Fruit fly (Drosophila melanogaster) whole organism, pupa: Measurements from ENCODE around the gene Cbl.

Experiments
- CG10348 ChIP-seq: fragments of 200-800 bp; sonication (Bioruptor generic); IDR thresholded peaks from 2 replicates; pipeline ENCODE4 v1.3.6; 2022; ENCODE audit warnings: missing biosample characterization, missing genetic modification characterization
- CG12605 ChIP-seq: fragments of 200-800 bp; sonication (Bioruptor generic); IDR thresholded peaks from 2 replicates; pipeline ENCODE4 v1.3.6; 2022; ENCODE audit warnings: missing biosample characterization, missing genetic modification characterization
- CG13204 ChIP-seq: fragments of 200-800 bp; sonication (Bioruptor generic); optimal IDR thresholded peaks from 2 replicates; lab custom pipeline; 2018; ENCODE audit warnings: missing biosample characterization, mild to moderate bottlenecking, missing genetic modification characterization, moderate library complexity
- CG14655 ChIP-seq: fragments of 200-800 bp; sonication (Bioruptor generic); optimal IDR thresholded peaks from 3 replicates; lab custom pipeline; 2017; ENCODE audit warnings: mild to moderate bottlenecking, missing biosample characterization, missing genetic modification reagents, missing genetic modification characterization
- CG15710 ChIP-seq: fragments of 200-800 bp; sonication (Bioruptor generic); optimal IDR thresholded peaks from 2 replicates; lab custom pipeline; 2018; ENCODE audit warnings: missing biosample characterization, mild to moderate bottlenecking, missing genetic modification characterization, moderate library complexity
- CG17806 ChIP-seq: fragments of 200-800 bp; sonication (Bioruptor generic); optimal IDR thresholded peaks from 2 replicates; lab custom pipeline; 2018; ENCODE audit warnings: missing biosample characterization, mild to moderate bottlenecking, missing genetic modification characterization, moderate library complexity
- CG32121 ChIP-seq: fragments of 200-800 bp; sonication (Bioruptor generic); IDR thresholded peaks from 2 replicates; pipeline ENCODE4 v1.3.6; 2022; ENCODE audit warnings: missing biosample characterization, missing genetic modification characterization
- CG34367 ChIP-seq: fragments of 200-800 bp; sonication (Bioruptor generic); optimal IDR thresholded peaks from 2 replicates; lab custom pipeline; 2018; ENCODE audit warnings: missing biosample characterization, mild to moderate bottlenecking, missing genetic modification characterization
- CG4496 ChIP-seq: fragments of 200-800 bp; sonication (Bioruptor generic); IDR thresholded peaks from 3 replicates; pipeline ENCODE4 v1.3.6; 2022; ENCODE audit warnings: missing biosample characterization, missing genetic modification characterization
- CG8159 ChIP-seq: fragments of 200-800 bp; sonication (Bioruptor generic); optimal IDR thresholded peaks from 3 replicates; lab custom pipeline; 2018; ENCODE audit warnings: missing biosample characterization, mild to moderate bottlenecking, missing genetic modification characterization, moderate library complexity
- CG8301 ChIP-seq: fragments of 200-800 bp; sonication (Bioruptor generic); optimal IDR thresholded peaks from 2 replicates; lab custom pipeline; 2018; ENCODE audit warnings: missing biosample characterization, mild to moderate bottlenecking, missing genetic modification characterization
- CG9948 ChIP-seq: fragments of 200-800 bp; sonication (Bioruptor generic); optimal IDR thresholded peaks from 2 replicates; lab custom pipeline; 2018; ENCODE audit warnings: missing biosample characterization, mild to moderate bottlenecking, missing genetic modification characterization, moderate library complexity
- D1 ChIP-seq: fragments of 200-800 bp; sonication (Bioruptor generic); optimal IDR thresholded peaks from 2 replicates; lab custom pipeline; 2018; ENCODE audit warnings: missing biosample characterization, mild to moderate bottlenecking, missing genetic modification characterization, moderate library complexity
- EcR ChIP-seq: fragments of 200-800 bp; sonication (Bioruptor generic); optimal IDR thresholded peaks from 3 replicates; lab custom pipeline; 2019; ENCODE audit warnings: missing biosample characterization, missing genetic modification characterization, mild to moderate bottlenecking, moderate library complexity, missing genetic modification reagents
- Ets98B ChIP-seq: fragments of 200-800 bp; sonication (Bioruptor generic); IDR thresholded peaks from 2 replicates; pipeline ENCODE4 v1.3.6; 2022; ENCODE audit warnings: missing biosample characterization, missing genetic modification characterization
- Pif1A ChIP-seq: fragments of 200-800 bp; sonication (Bioruptor generic); optimal IDR thresholded peaks from 3 replicates; lab custom pipeline; 2016; ENCODE audit warnings: missing biosample characterization, missing genetic modification characterization
- Pif1B ChIP-seq: fragments of 200-800 bp; sonication (Bioruptor generic); optimal IDR thresholded peaks from 3 replicates; lab custom pipeline; 2016; ENCODE audit warnings: missing biosample characterization, missing genetic modification characterization
- Snoo ChIP-seq: fragments of 200-800 bp; sonication (Bioruptor generic); optimal IDR thresholded peaks from 3 replicates; lab custom pipeline; 2017; ENCODE audit warnings: missing biosample characterization, mild to moderate bottlenecking, missing genetic modification characterization, inconsistent platforms
- fd96Ca ChIP-seq: fragments of 200-800 bp; sonication (Bioruptor generic); IDR thresholded peaks from 3 replicates; pipeline ENCODE4 v1.3.6; 2022; ENCODE audit warnings: missing biosample characterization, missing genetic modification characterization
- gl ChIP-seq: fragments of 200-800 bp; sonication (Bioruptor generic); optimal IDR thresholded peaks from 2 replicates; lab custom pipeline; 2018; ENCODE audit warnings: missing biosample characterization, mild to moderate bottlenecking, missing genetic modification characterization
- rn ChIP-seq: fragments of 200-800 bp; sonication (Bioruptor generic); IDR thresholded peaks from 2 replicates; pipeline ENCODE4 v1.3.6; 2022; ENCODE audit warnings: missing biosample characterization, missing genetic modification characterization

The Cbl gene

dm6 chr3L:8448517-8448889, 23.7 kb downstream of the Cbl start:
- TF ChIP-seq CG4496 (peak; percentile 62; the same call in 1 of the 3 replicates), Pif1A (GFP tag; lab: Kevin White, UChicago) (peak; percentile 54), CG9948 (tag; lab: Kevin White, UChicago) (peak; percentile 36), CG34367 (tag; lab: Kevin White, UChicago) (peak; percentile 0), CG17806 (tag; lab: Kevin White, UChicago) (peak; percentile 44), CG12605 (0 out of 2 replicates have a peak, but pooled peaks have one; percentile 7), CG32121 (GFP tag; lab: Robert Waterston, UW) (peak; percentile 49; the same call in 1 of the 2 replicates), Snoo (tag; lab: Kevin White, UChicago) (no peak), CG8159 (tag; lab: Kevin White, UChicago) (peak; percentile 44), CG8301 (tag; lab: Kevin White, UChicago) (peak; percentile 59), Pif1B (GFP tag; lab: Kevin White, UChicago) (peak; percentile 35), EcR (GFP tag; lab: Kevin White, UChicago) (no peak), CG15710 (tag; lab: Kevin White, UChicago) (peak; percentile 30), CG13204 (no peak), CG14655 (peak; percentile 74), CG10348 (no peak)

dm6 chr3L:8449202-8449799, 24.5 kb downstream of the Cbl start, which contains the start of gene CG6983:
CG6983 (minus strand) TSS chr3L:8449377.
- no peak for TF ChIP-seq D1 (tag; lab: Kevin White, UChicago)
- TF ChIP-seq Ets98B (GFP tag; lab: Robert Waterston, UW): peak; percentile 15; the same call in 1 of the 2 replicates
- TF ChIP-seq CG32121 (GFP tag; lab: Robert Waterston, UW): no peak
- no peak for TF ChIP-seq Pif1B (GFP tag; lab: Kevin White, UChicago)
- TF ChIP-seq CG9948 (tag; lab: Kevin White, UChicago): no peak
- TF ChIP-seq EcR (GFP tag; lab: Kevin White, UChicago): no peak
- no peak for TF ChIP-seq CG8159 (tag; lab: Kevin White, UChicago)
- TF ChIP-seq CG15710 (tag; lab: Kevin White, UChicago): no peak
- TF ChIP-seq CG12605: peak; percentile 19; the same call in 1 of the 2 replicates
- peak; percentile 26; the same call in 1 of the 3 replicates for TF ChIP-seq CG4496
- TF ChIP-seq rn (GFP tag; lab: Robert Waterston, UW): no peak
- no peak for TF ChIP-seq CG14655

- peak; percentile 97 for TF ChIP-seq CG14655
- peak; percentile 72 for TF ChIP-seq D1 (tag; lab: Kevin White, UChicago)
- peak; percentile 97 for TF ChIP-seq Pif1A (GFP tag; lab: Kevin White, UChicago)
- TF ChIP-seq CG32121 (GFP tag; lab: Robert Waterston, UW): peak; percentile 97
- peak; percentile 99 for TF ChIP-seq gl (tag; lab: Kevin White, UChicago)
- peak; percentile 47; the same call in 1 of the 2 replicates for TF ChIP-seq CG10348
- TF ChIP-seq CG8159 (tag; lab: Kevin White, UChicago): peak; percentile 93
- peak; percentile 95 for TF ChIP-seq CG15710 (tag; lab: Kevin White, UChicago)
- TF ChIP-seq EcR (GFP tag; lab: Kevin White, UChicago): peak; percentile 58
- peak; percentile 91 for TF ChIP-seq rn (GFP tag; lab: Robert Waterston, UW)
- TF ChIP-seq CG4496: peak; percentile 98
- peak; percentile 97 for TF ChIP-seq fd96Ca (GFP tag; lab: Robert Waterston, UW)
- peak; percentile 89 for TF ChIP-seq CG9948 (tag; lab: Kevin White, UChicago)
- peak; percentile 97 for TF ChIP-seq Ets98B (GFP tag; lab: Robert Waterston, UW)
- TF ChIP-seq CG17806 (tag; lab: Kevin White, UChicago): peak; percentile 94
- TF ChIP-seq CG13204: peak; percentile 99
- peak; percentile 99 for TF ChIP-seq CG12605
- peak; percentile 99 for TF ChIP-seq CG34367 (tag; lab: Kevin White, UChicago)
- TF ChIP-seq Snoo (tag; lab: Kevin White, UChicago): peak; percentile 87
- TF ChIP-seq Pif1B (GFP tag; lab: Kevin White, UChicago): peak; percentile 95
- TF ChIP-seq CG8301 (tag; lab: Kevin White, UChicago): peak; percentile 95
Observed at dm6 chr3L:8449800-8450690, 25.3 kb downstream of the Cbl start, which contains the start of gene Gug. Gug (plus strand) TSS chr3L:8449922.

dm6 chr3L:8450747-8451146, 26.0 kb downstream of the Cbl start:
- TF ChIP-seq CG13204: peak; percentile 79
- 0 out of 3 replicates have a peak, but pooled peaks have one; percentile 23 for TF ChIP-seq CG4496
- TF ChIP-seq CG32121 (GFP tag; lab: Robert Waterston, UW): no peak
- TF ChIP-seq, all 21 proteins: peak for 2

- TF ChIP-seq Snoo (tag; lab: Kevin White, UChicago) (no peak), CG10348 (no peak), CG34367 (tag; lab: Kevin White, UChicago) (no peak), D1 (tag; lab: Kevin White, UChicago) (no peak), CG15710 (tag; lab: Kevin White, UChicago) (no peak)
Observed at dm6 chr3L:8451966-8452620, 27.3 kb downstream of the Cbl start.
